Worm (Caenorhabditis elegans): ENCODE data around the gene F10E9.4.
A peak's percentile ranks its signal among the peaks of the same experiment; 100 is the strongest.

The F10E9.4 gene

DNA sequence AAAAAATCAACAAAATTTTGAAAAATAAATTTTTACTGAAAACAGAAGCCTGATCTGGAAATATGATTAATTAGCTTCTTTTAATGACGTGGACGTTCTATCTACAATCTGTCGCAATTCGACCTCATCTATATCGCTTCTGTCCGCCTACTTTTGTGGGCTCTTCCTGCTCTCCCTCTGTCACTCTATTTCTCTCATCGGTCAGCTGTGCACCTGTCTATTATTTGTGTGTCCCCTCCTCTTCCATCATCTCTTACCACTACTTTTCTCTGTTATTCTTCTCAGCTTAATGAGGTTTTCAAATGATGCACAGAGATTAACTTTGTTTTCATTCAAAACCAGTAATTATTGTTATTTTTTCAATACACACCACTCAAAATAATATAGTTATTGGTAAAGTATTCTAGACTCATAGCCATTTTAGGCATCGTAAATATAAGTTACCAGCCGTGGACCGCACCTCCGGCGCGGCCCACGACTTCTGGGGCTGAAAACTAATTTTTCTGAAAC is 9.2 kb upstream of the F10E9.4 start:
- TF ChIP-seq jun-1 (tag; optimal IDR thresholded peaks at IDR 0.05) (no peak), cey-2 (tag; optimal IDR thresholded peaks at IDR 0.05; ENCODE audit: borderline replicate concordance, insufficient read depth) (no peak), pqm-1 (tag; optimal IDR thresholded peaks at IDR 0.05) (no peak), vab-7 (GFP tag; IDR thresholded peaks at IDR 0.05) (no peak), F26F4.8 (GFP tag; conservative IDR thresholded peaks at IDR 0.05) (no peak), Y48G9A.11 (GFP tag; IDR thresholded peaks at IDR 0.05) (no peak), ceh-28 (tag; optimal IDR thresholded peaks at IDR 0.05) (no peak), ceh-62 (tag; optimal IDR thresholded peaks at IDR 0.05) (no peak), aha-1 (tag) (no peak), F44E2.7 (GFP tag; IDR thresholded peaks at IDR 0.05) (no peak), duxl-1 (tag; optimal IDR thresholded peaks at IDR 0.05; ENCODE audit: poor library complexity) (no peak), aly-2 (tag; optimal IDR thresholded peaks at IDR 0.05) (no peak), fos-1 (tag; optimal IDR thresholded peaks at IDR 0.05) (no peak), tag-97 (GFP tag; IDR thresholded peaks at IDR 0.05) (no peak), attf-4 (tag; optimal IDR thresholded peaks at IDR 0.05) (no peak)

DNA sequence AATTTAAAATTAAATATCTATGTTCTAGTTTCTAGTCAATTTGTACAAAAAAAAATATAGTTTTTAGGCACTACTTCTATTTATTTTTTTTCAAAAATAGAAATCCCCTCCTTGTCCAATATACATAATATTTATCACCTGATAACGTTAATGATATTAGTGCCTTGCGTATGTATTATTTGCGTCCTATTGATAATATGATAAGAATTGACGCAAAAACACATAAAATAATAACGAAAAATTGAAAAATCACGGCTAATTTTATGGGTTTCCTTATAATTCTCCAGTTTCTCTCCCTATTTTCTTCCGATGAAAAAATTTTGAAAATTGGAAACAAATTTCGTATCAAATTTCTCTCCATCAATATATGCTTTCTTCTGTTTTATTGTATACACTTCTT is 8.6 kb upstream of the F10E9.4 start:
- TF ChIP-seq lin-15B (tag; optimal IDR thresholded peaks at IDR 0.05) (no peak), aha-1 (tag) (peak; percentile 52), snpc-1.2 (GFP tag; IDR thresholded peaks at IDR 0.05) (no peak), lin-39 (tag; optimal IDR thresholded peaks at IDR 0.05) (no peak), hmg-1.1 (GFP tag; IDR thresholded peaks at IDR 0.05) (no peak), pqm-1 (tag; optimal IDR thresholded peaks at IDR 0.05) (peak; percentile 67), daf-19 (GFP tag; conservative IDR thresholded peaks at IDR 0.05) (no peak), nhr-102 (tag; optimal IDR thresholded peaks at IDR 0.05) (no peak), unc-62 (GFP tag; optimal IDR thresholded peaks at IDR 0.05 in 1 of 2) (no peak), unc-62 (tag; optimal IDR thresholded peaks at IDR 0.05) (no peak), attf-4 (tag; optimal IDR thresholded peaks at IDR 0.05) (no peak), unc-39 (tag; optimal IDR thresholded peaks at IDR 0.05) (no peak), lim-7 (GFP tag; IDR thresholded peaks at IDR 0.05) (no peak), dve-1 (tag; optimal IDR thresholded peaks at IDR 0.05; ENCODE audit: insufficient read depth) (peak; percentile 50), daf-16 (GFP tag; optimal IDR thresholded peaks at IDR 0.05) (no peak), daf-16 (tag; optimal IDR thresholded peaks at IDR 0.05) (peak; percentile 62), hlh-11 (tag; optimal IDR thresholded peaks at IDR 0.05) (no peak), T20F7.1 (GFP tag; optimal IDR thresholded peaks at IDR 0.05) (peak; percentile 8), spr-1 (tag; optimal IDR thresholded peaks at IDR 0.05) (no peak), nhr-77 (tag; optimal IDR thresholded peaks at IDR 0.05) (peak; percentile 14), sdz-12 (GFP tag; optimal IDR thresholded peaks at IDR 0.05) (no peak), daf-12 (tag; optimal IDR thresholded peaks at IDR 0.05) (no peak), nhr-111 (GFP tag; optimal IDR thresholded peaks at IDR 0.05) (no peak), php-3 (GFP tag; IDR thresholded peaks at IDR 0.05) (0 out of 2 replicates have a peak, but pooled peaks have one; percentile 43), pha-4 (GFP tag; IDR thresholded peaks at IDR 0.05) (no peak), pha-4 (tag; optimal IDR thresholded peaks at IDR 0.05) (no peak)

DNA sequence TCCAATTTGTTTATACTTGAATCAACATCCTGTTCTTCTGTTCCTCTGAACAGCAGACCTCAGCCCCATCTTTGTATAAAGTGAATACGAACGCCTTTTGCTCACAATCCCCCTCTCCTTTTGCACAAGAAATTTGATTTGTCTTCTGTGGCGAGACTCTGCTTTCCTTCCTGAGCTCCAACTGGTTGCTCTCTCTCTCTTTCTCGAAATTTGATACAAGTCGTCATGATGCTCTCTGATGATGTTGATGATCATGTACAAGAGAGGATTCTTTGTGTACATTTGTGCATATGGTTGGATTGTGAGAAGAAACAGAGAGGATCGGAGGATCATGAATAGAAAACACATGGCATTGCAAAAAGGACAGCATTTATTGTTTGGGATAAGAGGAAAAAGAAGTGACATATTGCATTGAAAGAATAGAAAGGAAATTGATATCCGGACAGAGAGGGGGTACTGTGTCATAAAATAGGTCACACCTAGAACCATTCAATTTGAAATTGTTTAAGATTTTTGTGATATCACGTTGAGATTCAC is 7.4 kb upstream of the F10E9.4 start:
- no peak for TF ChIP-seq daf-12 (tag; optimal IDR thresholded peaks at IDR 0.05)
- TF ChIP-seq lin-29 (GFP tag; IDR thresholded peaks at IDR 0.05) = no peak

All from whole organism, L4 larva.